Worm (Caenorhabditis elegans): ENCODE results near the gene kin-16.

- TF ChIP-seq skn-1 (tag; optimal IDR thresholded peaks at IDR 0.05) (no peak), aly-2 (tag; optimal IDR thresholded peaks at IDR 0.05) (no peak), Y116A8C.19 (tag; optimal IDR thresholded peaks at IDR 0.05; ENCODE audit: borderline replicate concordance) (no peak)
Measured at ce11 chrII:9431119-9431518, 4.8 kb downstream of the kin-16 start.
